Worm (Caenorhabditis elegans) whole organism, late embryonic: ENCODE measurements around the gene D1054.8.

Experiments
- ceh-2 ChIP-seq: sonication (generic microtip); optimal IDR thresholded peaks from 2 replicates; lab custom pipeline; 2016; ENCODE audit warnings: missing genotype, missing genetic modification characterization, missing compliant biosample characterization
- nhr-11 ChIP-seq: fragments of 150-350 bp; optimal IDR thresholded peaks from 2 replicates; lab custom pipeline; 2014; ENCODE audit warnings: missing biosample characterization, missing genetic modification characterization
- tbx-2 ChIP-seq: sonication (generic microtip); optimal IDR thresholded peaks from 2 replicates; lab custom pipeline; 2016; ENCODE audit warnings: missing genetic modification characterization, missing compliant biosample characterization

- TF ChIP-seq tbx-2 (tag; lab: Kevin White, UChicago) (no peak), ceh-2 (tag; lab: Kevin White, UChicago) (no peak), nhr-11 (no peak)
These were observed 27.0 kb upstream of the D1054.8 start for ce11 chrV:10757128-10757527.
